Worm (Caenorhabditis elegans): Measurements from ENCODE around the gene rcq-5.

DNA sequence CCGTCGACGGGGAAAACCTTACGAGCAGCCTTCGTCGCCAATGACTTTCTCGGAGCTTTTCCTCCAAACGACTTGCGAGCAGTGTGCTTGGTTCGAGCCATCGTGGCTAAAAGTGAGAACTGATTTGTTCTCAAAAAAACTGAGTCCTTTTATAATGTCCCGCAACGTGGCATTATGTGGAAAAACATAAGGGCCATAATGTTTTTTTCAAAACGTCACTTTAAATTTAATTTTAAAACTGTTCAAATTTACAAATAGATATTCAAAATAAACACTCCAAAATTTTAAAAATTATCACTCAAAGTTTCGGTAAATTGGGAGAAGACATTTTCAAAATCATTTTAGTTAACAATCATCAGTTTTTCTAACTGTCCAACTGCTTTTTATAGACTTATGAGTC, 2.2 kb upstream of the rcq-5 start, which contains the start of gene his-70:
- no peak for TF ChIP-seq sptf-1 (tag; optimal IDR thresholded peaks at IDR 0.05)
- TF ChIP-seq pha-4 (tag; optimal IDR thresholded peaks at IDR 0.05): no peak
- TF ChIP-seq nhr-28 (tag; optimal IDR thresholded peaks at IDR 0.05): no peak
- no peak for TF ChIP-seq mep-1 (tag; optimal IDR thresholded peaks at IDR 0.05)
- TF ChIP-seq snpc-4 (tag; optimal IDR thresholded peaks at IDR 0.05): no peak
- no peak for TF ChIP-seq nhr-76 (tag; optimal IDR thresholded peaks at IDR 0.05)
- TF ChIP-seq hlh-1 (tag; optimal IDR thresholded peaks at IDR 0.05): no peak

Measured in whole organism, mixed stage, embryonic.